Fruit fly (Drosophila melanogaster): ENCODE data around the gene CG44532.

Gene CG44532

dm6 chrX:9161912-9162311, at the start of gene CG44532, which contains the start of gene Zpr1:
Gene CG44532 (plus strand): TSS chrX:9162092.
Gene Zpr1 (minus strand): TSS chrX:9162090.
- TF ChIP-seq dsf (GFP tag; optimal IDR thresholded peaks at IDR 0.05; ENCODE audit: borderline replicate concordance) = no peak
- peak; percentile 13 for TF ChIP-seq Myc (optimal IDR thresholded peaks at IDR 0.05)
- no peak for TF ChIP-seq Rel (GFP tag; optimal IDR thresholded peaks at IDR 0.05)
- peak; percentile 97 for TF ChIP-seq Rel (tag; optimal IDR thresholded peaks at IDR 0.05)
- TF ChIP-seq sv (GFP tag; optimal IDR thresholded peaks at IDR 0.05) = no peak
- no peak for TF ChIP-seq Dif (GFP tag; optimal IDR thresholded peaks at IDR 0.05; ENCODE audit: partially characterized antibody)
- no peak for TF ChIP-seq pan (optimal IDR thresholded peaks at IDR 0.05)
- no peak for TF ChIP-seq Hr78 (GFP tag; optimal IDR thresholded peaks at IDR 0.05)
- no peak for TF ChIP-seq dl (GFP tag; optimal IDR thresholded peaks at IDR 0.05; ENCODE audit: insufficient read depth in 1 of 2, partially characterized antibody in 2 of 2)

DNA sequence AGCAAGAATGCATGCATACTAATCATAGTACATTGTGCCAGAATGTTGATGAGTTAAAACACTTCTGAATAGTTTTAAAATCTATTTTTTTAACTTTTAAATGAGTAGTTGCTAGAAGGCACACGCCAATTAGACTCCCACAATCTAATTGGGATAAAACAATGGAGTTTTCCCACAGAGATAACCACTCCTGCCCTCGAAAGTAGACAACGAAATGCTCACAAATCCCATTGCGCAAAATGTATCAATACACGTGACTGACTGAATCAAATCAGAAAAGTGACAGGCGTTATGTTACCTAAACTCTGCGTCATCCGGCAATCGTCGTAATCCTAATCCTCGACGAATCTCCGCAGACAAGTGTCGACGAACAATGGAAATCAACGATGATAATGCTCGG, 44.1 kb upstream of the CG44532 start:
- no peak for TF ChIP-seq fru (GFP tag; optimal IDR thresholded peaks at IDR 0.05)
- TF ChIP-seq Dif (GFP tag; optimal IDR thresholded peaks at IDR 0.05; ENCODE audit: partially characterized antibody) = no peak
- no peak for TF ChIP-seq GATAd (GFP tag; optimal IDR thresholded peaks at IDR 0.05)
- no peak for TF ChIP-seq sv (GFP tag; optimal IDR thresholded peaks at IDR 0.05)
- TF ChIP-seq Hr78 (GFP tag; optimal IDR thresholded peaks at IDR 0.05) = no peak
- TF ChIP-seq sage (GFP tag; optimal IDR thresholded peaks at IDR 0.05) = no peak
- TF ChIP-seq dl (GFP tag; optimal IDR thresholded peaks at IDR 0.05; ENCODE audit: insufficient read depth in 1 of 2, partially characterized antibody in 2 of 2) = no peak
- TF ChIP-seq br (GFP tag; optimal IDR thresholded peaks at IDR 0.05) = no peak
- no peak for TF ChIP-seq foxo (GFP tag; optimal IDR thresholded peaks at IDR 0.05)
- TF ChIP-seq lola (GFP tag; optimal IDR thresholded peaks at IDR 0.05) = no peak
- no peak for TF ChIP-seq CrebA (GFP tag; optimal IDR thresholded peaks at IDR 0.05; ENCODE audit: borderline replicate concordance)
- no peak for TF ChIP-seq OdsH (GFP tag; optimal IDR thresholded peaks at IDR 0.05)
- no peak for TF ChIP-seq brk (GFP tag; optimal IDR thresholded peaks at IDR 0.05)

DNA sequence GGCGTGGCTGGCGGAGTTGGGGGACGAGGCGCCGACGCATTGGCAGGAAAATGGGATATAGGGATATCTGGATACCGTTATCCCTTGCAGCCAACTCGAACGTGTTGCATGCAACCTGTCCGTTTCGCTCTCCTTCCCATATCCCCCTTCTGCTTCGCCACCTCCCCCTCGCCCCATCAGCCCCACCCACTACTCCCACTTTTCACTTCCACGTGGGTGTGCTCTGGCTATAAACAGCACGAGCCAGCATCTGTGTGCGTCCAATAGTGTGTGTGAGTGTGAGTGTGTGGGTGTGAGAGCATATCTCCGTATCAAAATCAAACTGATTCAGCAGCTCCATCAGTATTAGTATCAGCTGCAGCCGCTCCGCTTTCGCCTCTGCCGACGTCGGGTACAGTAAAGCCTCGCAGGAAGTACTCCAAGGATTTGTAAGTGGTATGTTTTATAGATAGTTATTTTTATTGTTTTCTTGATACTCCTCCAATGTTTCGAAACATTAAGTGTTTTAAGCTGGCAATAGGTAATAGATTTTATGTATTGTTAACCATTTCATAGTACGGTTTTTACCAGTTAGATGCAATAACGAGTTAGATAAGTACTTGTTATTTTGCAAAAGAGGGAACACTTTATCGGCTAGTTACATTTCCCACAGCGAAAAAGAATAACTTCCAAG, 42.8 kb upstream of the CG44532 start:
- TF ChIP-seq brk (GFP tag; optimal IDR thresholded peaks at IDR 0.05) (no peak), Dif (GFP tag; optimal IDR thresholded peaks at IDR 0.05; ENCODE audit: partially characterized antibody) (no peak), ey (GFP tag; optimal IDR thresholded peaks at IDR 0.05) (no peak)

dm6 chrX:9119671-9120364, 42.1 kb upstream of the CG44532 start:
- TF ChIP-seq CG32264 (GFP tag; optimal IDR thresholded peaks at IDR 0.05) (no peak), OdsH (GFP tag; optimal IDR thresholded peaks at IDR 0.05) (no peak)

DNA sequence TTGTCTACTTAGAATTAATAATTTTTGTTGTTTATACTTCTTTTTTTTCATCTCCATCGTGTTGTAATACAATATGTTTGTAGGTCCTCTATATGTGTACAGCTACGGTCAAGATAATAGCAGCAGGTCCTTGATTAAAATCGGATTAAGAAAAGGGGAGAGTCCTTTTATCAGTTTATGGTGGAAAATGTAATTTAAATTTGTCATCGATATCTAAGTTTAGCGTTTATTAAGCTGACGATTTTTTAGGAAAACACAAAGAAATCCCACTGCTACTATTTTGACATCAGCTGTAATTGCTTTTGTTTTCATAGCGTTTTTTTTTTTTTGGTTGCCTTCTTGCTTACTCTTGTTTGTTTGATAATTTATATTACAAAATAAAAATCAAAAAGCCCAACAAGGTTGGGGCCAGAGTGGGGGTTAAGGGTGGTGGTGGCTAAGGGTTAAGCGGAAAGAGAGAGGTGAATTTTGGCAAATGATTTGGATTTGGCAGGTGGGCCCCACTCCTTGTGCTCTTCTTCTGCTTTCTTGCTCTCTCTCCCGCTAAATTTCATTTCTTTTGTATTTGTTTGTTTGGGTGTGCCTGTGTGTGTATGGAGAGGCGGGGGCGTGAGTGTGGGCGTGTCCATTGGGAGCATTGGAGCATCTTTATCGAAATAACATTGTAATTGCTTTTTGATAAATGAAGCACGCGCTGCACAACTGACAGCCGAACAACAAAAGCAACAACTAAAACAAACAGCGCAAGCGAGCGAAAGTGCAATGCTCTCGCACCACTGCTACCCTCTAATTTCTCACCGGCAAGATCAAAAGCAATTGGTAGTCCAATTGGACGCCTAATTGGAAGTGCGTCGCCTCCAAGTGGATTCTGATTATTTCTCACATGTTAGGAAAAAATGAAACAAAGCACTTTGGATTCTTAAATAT, 40.8 kb upstream of the CG44532 start:
- TF ChIP-seq brk (GFP tag; optimal IDR thresholded peaks at IDR 0.05) (no peak), br (GFP tag; optimal IDR thresholded peaks at IDR 0.05) (no peak), Hr83 (GFP tag; optimal IDR thresholded peaks at IDR 0.05; ENCODE audit: poor library complexity, severe bottlenecking) (no peak), foxo (GFP tag; optimal IDR thresholded peaks at IDR 0.05) (peak in 1 of 2 experiments; percentile 45), usp (GFP tag; optimal IDR thresholded peaks at IDR 0.05) (no peak), Myc (optimal IDR thresholded peaks at IDR 0.05) (no peak), tai (GFP tag; optimal IDR thresholded peaks at IDR 0.05) (no peak), psq (GFP tag; optimal IDR thresholded peaks at IDR 0.05) (no peak), CG32264 (GFP tag; optimal IDR thresholded peaks at IDR 0.05) (no peak), Mio (GFP tag; optimal IDR thresholded peaks at IDR 0.05) (no peak), sv (GFP tag; optimal IDR thresholded peaks at IDR 0.05) (no peak), rgr (GFP tag; optimal IDR thresholded peaks at IDR 0.05) (peak; percentile 30), h (GFP tag; optimal IDR thresholded peaks at IDR 0.05) (peak; percentile 21), pan (optimal IDR thresholded peaks at IDR 0.05) (no peak), CG9705 (GFP tag; optimal IDR thresholded peaks at IDR 0.05) (no peak), Dif (GFP tag; optimal IDR thresholded peaks at IDR 0.05; ENCODE audit: partially characterized antibody) (no peak), dl (GFP tag; optimal IDR thresholded peaks at IDR 0.05; ENCODE audit: insufficient read depth in 1 of 2, partially characterized antibody in 2 of 2) (no peak), jim (GFP tag; optimal IDR thresholded peaks at IDR 0.05) (no peak), fru (GFP tag; optimal IDR thresholded peaks at IDR 0.05) (peak; percentile 49), dsf (GFP tag; optimal IDR thresholded peaks at IDR 0.05; ENCODE audit: borderline replicate concordance) (no peak), Abd-B (GFP tag; optimal IDR thresholded peaks at IDR 0.05) (no peak), lola (GFP tag; optimal IDR thresholded peaks at IDR 0.05) (no peak), sage (GFP tag; optimal IDR thresholded peaks at IDR 0.05) (no peak), Sp1 (GFP tag; optimal IDR thresholded peaks at IDR 0.05) (no peak), woc (GFP tag; optimal IDR thresholded peaks at IDR 0.05) (peak; percentile 17), GATAd (GFP tag; optimal IDR thresholded peaks at IDR 0.05) (no peak), Hnf4 (GFP tag; optimal IDR thresholded peaks at IDR 0.05) (no peak), Hr78 (GFP tag; optimal IDR thresholded peaks at IDR 0.05) (no peak), OdsH (GFP tag; optimal IDR thresholded peaks at IDR 0.05) (peak; percentile 2), CrebA (GFP tag; optimal IDR thresholded peaks at IDR 0.05; ENCODE audit: borderline replicate concordance) (no peak), ey (GFP tag; optimal IDR thresholded peaks at IDR 0.05) (peak; percentile 30), Rel (GFP tag; optimal IDR thresholded peaks at IDR 0.05) (no peak), Rel (tag; optimal IDR thresholded peaks at IDR 0.05) (no peak)

All from whole organism, wandering third instar larva.